Worm (Caenorhabditis elegans): ENCODE measurements around the gene F56D5.9.

Gene F56D5.9

ce11 chrIV:9450375-9450774, 28.1 kb upstream of the F56D5.9 start, which contains the start of gene cpin-1:
cpin-1 (plus strand) TSS chrIV:9450675.
- TF ChIP-seq pax-3 (tag; optimal IDR thresholded peaks at IDR 0.05): no peak
- no peak for TF ChIP-seq efl-1 (optimal IDR thresholded peaks at IDR 0.05)
- peak in 1 of 2 experiments; percentile 89 for TF ChIP-seq efl-1 (GFP tag; optimal IDR thresholded peaks at IDR 0.05 in 1 of 2)
- peak; percentile 18 for TF ChIP-seq blmp-1 (tag; optimal IDR thresholded peaks at IDR 0.05)

ce11 chrIV:9447209-9447608, 24.9 kb upstream of the F56D5.9 start, which contains the start of gene hsp-12.6:
hsp-12.6 (minus strand) TSS chrIV:9447228.
- no peak for TF ChIP-seq ama-1 (optimal IDR thresholded peaks at IDR 0.05)
- TF ChIP-seq lin-14 (GFP tag; optimal IDR thresholded peaks at IDR 0.05): peak; percentile 79
- no peak for TF ChIP-seq unc-98 (GFP tag; IDR thresholded peaks at IDR 0.05)
- TF ChIP-seq xbp-1 (tag; optimal IDR thresholded peaks at IDR 0.05): no peak
- no peak for TF ChIP-seq nhr-237 (tag; optimal IDR thresholded peaks at IDR 0.05)
- TF ChIP-seq snpc-4 (tag; optimal IDR thresholded peaks at IDR 0.05): peak; percentile 54
- peak; percentile 19 for TF ChIP-seq mef-2 (tag; optimal IDR thresholded peaks at IDR 0.05)
- TF ChIP-seq hpl-2 (GFP tag; optimal IDR thresholded peaks at IDR 0.05): no peak
- no peak for TF ChIP-seq dpl-1 (GFP tag; optimal IDR thresholded peaks at IDR 0.05)
- TF ChIP-seq pqm-1 (tag; optimal IDR thresholded peaks at IDR 0.05): no peak
- no peak for TF ChIP-seq sox-4 (tag; optimal IDR thresholded peaks at IDR 0.05)
- no peak for TF ChIP-seq tbx-2 (tag; optimal IDR thresholded peaks at IDR 0.05)
- TF ChIP-seq egl-13 (tag; optimal IDR thresholded peaks at IDR 0.05): no peak
- no peak for TF ChIP-seq mab-9 (GFP tag; IDR thresholded peaks at IDR 0.05)
- no peak for TF ChIP-seq hlh-4 (tag; optimal IDR thresholded peaks at IDR 0.05)
- no peak for TF ChIP-seq alr-1 (tag; optimal IDR thresholded peaks at IDR 0.05; ENCODE audit: borderline replicate concordance)
- no peak for TF ChIP-seq lin-13 (GFP tag; optimal IDR thresholded peaks at IDR 0.05)
- TF ChIP-seq nhr-76 (tag; optimal IDR thresholded peaks at IDR 0.05): no peak
- no peak for TF ChIP-seq lin-15B (tag; optimal IDR thresholded peaks at IDR 0.05)
- no peak for TF ChIP-seq irx-1 (tag; optimal IDR thresholded peaks at IDR 0.05)
- TF ChIP-seq rnt-1 (tag; optimal IDR thresholded peaks at IDR 0.05): peak; percentile 52
- no peak for TF ChIP-seq nhr-71 (tag; optimal IDR thresholded peaks at IDR 0.05)
- TF ChIP-seq nhr-20 (tag; optimal IDR thresholded peaks at IDR 0.05): no peak
- no peak for TF ChIP-seq ceh-82 (tag; optimal IDR thresholded peaks at IDR 0.05)
- TF ChIP-seq ces-1 (GFP tag; optimal IDR thresholded peaks at IDR 0.05): no peak
- TF ChIP-seq efl-3 (GFP tag; optimal IDR thresholded peaks at IDR 0.05): no peak
- no peak for TF ChIP-seq grh-1 (GFP tag; IDR thresholded peaks at IDR 0.05)
- TF ChIP-seq hlh-17 (GFP tag; optimal IDR thresholded peaks at IDR 0.05; ENCODE audit: borderline replicate concordance): no peak
- no peak for TF ChIP-seq pag-3 (tag; optimal IDR thresholded peaks at IDR 0.05; ENCODE audit: borderline replicate concordance, insufficient read depth)
- TF ChIP-seq zag-1 (tag; optimal IDR thresholded peaks at IDR 0.05): no peak
- no peak for TF ChIP-seq ceh-88 (GFP tag; IDR thresholded peaks at IDR 0.05)
- no peak for TF ChIP-seq tlp-1 (tag; optimal IDR thresholded peaks at IDR 0.05)
- no peak for TF ChIP-seq lir-3 (tag; optimal IDR thresholded peaks at IDR 0.05; ENCODE audit: poor library complexity)
- TF ChIP-seq vab-15 (tag; optimal IDR thresholded peaks at IDR 0.05): no peak
- TF ChIP-seq unc-62 (GFP tag; optimal IDR thresholded peaks at IDR 0.05): no peak
- peak; percentile 27; the same call in 1 of the 2 replicates for TF ChIP-seq nhr-19 (GFP tag; conservative IDR thresholded peaks at IDR 0.05)
- peak; percentile 17 to 75 for TF ChIP-seq lsy-2 (tag; optimal IDR thresholded peaks at IDR 0.05)
- no peak for TF ChIP-seq unc-130 (tag; optimal IDR thresholded peaks at IDR 0.05)
- peak in 1 of 2 experiments; percentile 31 for TF ChIP-seq mdl-1 (tag; optimal IDR thresholded peaks at IDR 0.05)
- no peak for TF ChIP-seq nhr-28 (tag; optimal IDR thresholded peaks at IDR 0.05)
- TF ChIP-seq skn-1 (tag; optimal IDR thresholded peaks at IDR 0.05): no peak
- TF ChIP-seq aly-2 (tag; optimal IDR thresholded peaks at IDR 0.05): no peak
- no peak for TF ChIP-seq nhr-12 (tag; optimal IDR thresholded peaks at IDR 0.05)
- no peak for TF ChIP-seq lin-35 (GFP tag; optimal IDR thresholded peaks at IDR 0.05)
- TF ChIP-seq mep-1 (tag; optimal IDR thresholded peaks at IDR 0.05): no peak
- TF ChIP-seq ztf-4 (tag; optimal IDR thresholded peaks at IDR 0.05): no peak
- TF ChIP-seq snu-23 (GFP tag; optimal IDR thresholded peaks at IDR 0.05): peak; percentile 27
- TF ChIP-seq ceh-90 (tag; optimal IDR thresholded peaks at IDR 0.05): no peak
- TF ChIP-seq elt-3 (tag; optimal IDR thresholded peaks at IDR 0.05): no peak

Data from whole organism, L1 larva.